Worm (Caenorhabditis elegans): Measurements from ENCODE around the gene vha-6.

DNA sequence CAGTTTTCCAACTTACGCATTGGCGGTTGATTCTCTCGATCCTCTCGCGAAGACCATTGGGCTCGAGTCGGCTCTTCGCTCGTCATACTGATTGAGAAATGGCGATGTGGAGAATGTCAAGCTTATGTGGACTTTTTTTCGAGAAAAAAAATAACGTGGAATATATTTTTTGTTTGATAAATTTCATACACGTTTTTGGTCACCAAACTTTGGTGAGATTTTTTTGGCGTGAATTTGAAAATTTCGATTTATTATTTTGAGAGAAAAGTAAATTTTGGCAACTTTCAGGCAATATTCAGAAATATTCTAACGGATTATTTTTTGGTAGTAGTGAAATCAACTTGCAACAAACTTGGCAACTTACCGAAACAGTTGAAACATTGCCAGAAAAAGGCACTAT is 40.8 kb upstream of the vha-6 start, which contains the start of gene W02B12.12:
- TF ChIP-seq fos-1 (tag; optimal IDR thresholded peaks at IDR 0.05) (no peak), egl-27 (tag; optimal IDR thresholded peaks at IDR 0.05) (no peak), daf-16 (GFP tag; optimal IDR thresholded peaks at IDR 0.05) (no peak), daf-16 (tag; optimal IDR thresholded peaks at IDR 0.05) (no peak), lin-39 (tag; optimal IDR thresholded peaks at IDR 0.05) (no peak), zag-1 (tag; optimal IDR thresholded peaks at IDR 0.05) (no peak), nhr-25 (tag; optimal IDR thresholded peaks at IDR 0.05; ENCODE audit: borderline replicate concordance, insufficient read depth) (no peak), nhr-48 (tag; optimal IDR thresholded peaks at IDR 0.05) (no peak), unc-62 (GFP tag; optimal IDR thresholded peaks at IDR 0.05 in 1 of 2) (peak in 1 of 2 experiments; percentile 73), unc-62 (tag; optimal IDR thresholded peaks at IDR 0.05) (no peak), ama-1 (optimal IDR thresholded peaks at IDR 0.05) (no peak), snpc-4 (tag; optimal IDR thresholded peaks at IDR 0.05) (no peak), nhr-77 (tag; optimal IDR thresholded peaks at IDR 0.05) (no peak), Y75B8A.6 (GFP tag; IDR thresholded peaks at IDR 0.05) (no peak), lsy-2 (tag; optimal IDR thresholded peaks at IDR 0.05) (no peak)

Data from whole organism, L4 larva.